Fruit fly (Drosophila melanogaster): ENCODE data around the gene Dip-C.

The Dip-C gene

dm6 chr3R:12408160-12408559 is 5.4 kb downstream of the Dip-C start, which contains the start of gene CG5196 (continued):
- no peak for TF ChIP-seq ind (GFP tag; optimal IDR thresholded peaks at IDR 0.05)
- no peak for TF ChIP-seq lov (optimal IDR thresholded peaks at IDR 0.05)
- TF ChIP-seq lov (GFP tag; IDR thresholded peaks at IDR 0.05): 0 out of 3 replicates have a peak, but pooled peaks have one; percentile 16
- peak; percentile 88 for TF ChIP-seq CG9797 (GFP tag; optimal IDR thresholded peaks at IDR 0.05)
- TF ChIP-seq CG1647 (GFP tag; optimal IDR thresholded peaks at IDR 0.05): no peak
- TF ChIP-seq phol (tag; optimal IDR thresholded peaks at IDR 0.05): no peak
- no peak for TF ChIP-seq Oli (tag; optimal IDR thresholded peaks at IDR 0.05)
- no peak for TF ChIP-seq CG9215 (GFP tag; IDR thresholded peaks at IDR 0.05)
- no peak for TF ChIP-seq CG11247 (GFP tag; IDR thresholded peaks at IDR 0.05)
- no peak for TF ChIP-seq CG17385 (GFP tag; optimal IDR thresholded peaks at IDR 0.05)
- no peak for TF ChIP-seq hkb (optimal IDR thresholded peaks at IDR 0.05)
- TF ChIP-seq hkb (GFP tag; IDR thresholded peaks at IDR 0.05): no peak
- TF ChIP-seq ash1 (GFP tag; optimal IDR thresholded peaks at IDR 0.05): no peak
- TF ChIP-seq CG11696 (GFP tag; IDR thresholded peaks at IDR 0.05): no peak
- TF ChIP-seq CG5245 (GFP tag; optimal IDR thresholded peaks at IDR 0.05): no peak
- TF ChIP-seq sd (tag; optimal IDR thresholded peaks at IDR 0.05): peak; percentile 30
- no peak for TF ChIP-seq sima (GFP tag; optimal IDR thresholded peaks at IDR 0.05)
- no peak for TF ChIP-seq al (GFP tag; IDR thresholded peaks at IDR 0.05)
- TF ChIP-seq CG8359 (GFP tag; optimal IDR thresholded peaks at IDR 0.05; ENCODE audit: borderline replicate concordance): no peak
- TF ChIP-seq shn (GFP tag; optimal IDR thresholded peaks at IDR 0.05): no peak
- no peak for TF ChIP-seq dmrt99B (tag; optimal IDR thresholded peaks at IDR 0.05)
- TF ChIP-seq CG15514 (GFP tag; optimal IDR thresholded peaks at IDR 0.05): peak; percentile 99
- no peak for TF ChIP-seq tap (tag; optimal IDR thresholded peaks at IDR 0.05)
- TF ChIP-seq rib (GFP tag; IDR thresholded peaks at IDR 0.05): no peak
- TF ChIP-seq CG4360 (GFP tag; IDR thresholded peaks at IDR 0.05): no peak
- TF ChIP-seq CG4617 (GFP tag; optimal IDR thresholded peaks at IDR 0.05; ENCODE audit: borderline replicate concordance): peak; percentile 55
- peak; percentile 76 for TF ChIP-seq CG1603 (tag; optimal IDR thresholded peaks at IDR 0.05)
- no peak for TF ChIP-seq CG2202 (tag; optimal IDR thresholded peaks at IDR 0.05)
- TF ChIP-seq bowl (GFP tag; IDR thresholded peaks at IDR 0.05): no peak
- TF ChIP-seq CHES-1-like (GFP tag; optimal IDR thresholded peaks at IDR 0.05): peak; percentile 40
- no peak for TF ChIP-seq CG12942 (GFP tag; optimal IDR thresholded peaks at IDR 0.05)
- TF ChIP-seq Optix (GFP tag; IDR thresholded peaks at IDR 0.05): no peak
- TF ChIP-seq sr (GFP tag; IDR thresholded peaks at IDR 0.05): no peak
- no peak for TF ChIP-seq tup (GFP tag; optimal IDR thresholded peaks at IDR 0.05)
- TF ChIP-seq tna (GFP tag; IDR thresholded peaks at IDR 0.05; ENCODE audit: partially characterized antibody): peak; percentile 52
- no peak for TF ChIP-seq onecut (GFP tag; IDR thresholded peaks at IDR 0.05)
- peak; percentile 29 for TF ChIP-seq Nf-YB (GFP tag; optimal IDR thresholded peaks at IDR 0.05)
- TF ChIP-seq grau (tag; optimal IDR thresholded peaks at IDR 0.05): peak; percentile 31
- peak; percentile 24 for TF ChIP-seq CG12299 (tag; optimal IDR thresholded peaks at IDR 0.05)
- peak; percentile 34 for TF ChIP-seq Ets97D (GFP tag; optimal IDR thresholded peaks at IDR 0.05)
- no peak for TF ChIP-seq sens (GFP tag)
- no peak for TF ChIP-seq CG8388 (GFP tag; optimal IDR thresholded peaks at IDR 0.05)
